Worm (Caenorhabditis elegans) whole organism, late embryonic: ENCODE measurements around the gene Y57G7A.11.

Experiments used
- F13H6.1 ChIP-seq: sonication (generic microtip); optimal IDR thresholded peaks from 2 replicates; lab custom pipeline; 2016; ENCODE audit warnings: missing genetic modification characterization, missing compliant biosample characterization
- K02D7.2 ChIP-seq: sonication (generic microtip); optimal IDR thresholded peaks from 2 replicates; lab custom pipeline; 2017; ENCODE audit warnings: mild to moderate bottlenecking, missing genetic modification characterization, missing compliant biosample characterization
- K09A11.1 ChIP-seq: sonication (generic microtip); optimal IDR thresholded peaks from 2 replicates; lab custom pipeline; 2017; ENCODE audit warnings: antibody characterized with exemption, mild to moderate bottlenecking, missing genetic modification characterization, missing compliant biosample characterization; ENCODE audit not compliant: insufficient read depth
- T23F11.4 ChIP-seq: fragments of 200-800 bp; sonication (Bioruptor generic); optimal IDR thresholded peaks from 2 replicates; lab custom pipeline; 2018; ENCODE audit warnings: mild to moderate bottlenecking, missing genetic modification characterization, missing compliant biosample characterization
- Y22D7AL.16 ChIP-seq: sonication (generic microtip); optimal IDR thresholded peaks from 2 replicates; lab custom pipeline; 2016; ENCODE audit warnings: missing genetic modification characterization, missing compliant biosample characterization
- ahr-1 ChIP-seq: sonication (generic microtip); optimal IDR thresholded peaks from 2 replicates; lab custom pipeline; 2016; ENCODE audit warnings: missing genetic modification characterization, missing compliant biosample characterization
- ama-1 ChIP-seq: fragments of 150-350 bp; optimal IDR thresholded peaks from 2 replicates; lab custom pipeline; 2014
- ceh-14 ChIP-seq: sonication (generic microtip); optimal IDR thresholded peaks from 2 replicates; lab custom pipeline; 2016; ENCODE audit warnings: missing genotype, missing genetic modification characterization, missing compliant biosample characterization
- ceh-18 ChIP-seq: sonication (generic microtip); optimal IDR thresholded peaks from 2 replicates; lab custom pipeline; 2016; ENCODE audit warnings: missing genetic modification characterization, missing compliant biosample characterization
- ceh-2 ChIP-seq: sonication (generic microtip); optimal IDR thresholded peaks from 2 replicates; lab custom pipeline; 2016; ENCODE audit warnings: missing genotype, missing genetic modification characterization, missing compliant biosample characterization
- ceh-22 ChIP-seq: sonication (generic microtip); optimal IDR thresholded peaks from 2 replicates; lab custom pipeline; 2017; ENCODE audit warnings: missing biosample characterization, missing genetic modification characterization
- ceh-24 ChIP-seq: sonication (generic microtip); optimal IDR thresholded peaks from 2 replicates; lab custom pipeline; 2016; ENCODE audit warnings: mild to moderate bottlenecking, missing genetic modification characterization, missing compliant biosample characterization
- ceh-30 ChIP-seq: fragments of 150-350 bp; optimal IDR thresholded peaks from 2 replicates; lab custom pipeline; 2014; ENCODE audit warnings: missing biosample characterization, missing genetic modification characterization
- ceh-34 ChIP-seq: sonication (generic microtip); optimal IDR thresholded peaks from 2 replicates; lab custom pipeline; 2016; ENCODE audit warnings: mild to moderate bottlenecking, missing genetic modification characterization, missing compliant biosample characterization
- ceh-45 ChIP-seq: fragments of 200-800 bp; sonication (Bioruptor generic); IDR thresholded peaks from 2 replicates; pipeline ENCODE4 v1.3.6; 2022; ENCODE audit warnings: missing genetic modification reagents, missing genetic modification characterization, missing compliant biosample characterization
- ceh-48 ChIP-seq: sonication (generic microtip); optimal IDR thresholded peaks from 2 replicates; lab custom pipeline; 2016; ENCODE audit warnings: missing genetic modification characterization, inconsistent platforms, missing compliant biosample characterization
- ceh-6 ChIP-seq: fragments of 200-800 bp; sonication (Bioruptor generic); optimal IDR thresholded peaks from 2 replicates; lab custom pipeline; 2018; ENCODE audit warnings: mild to moderate bottlenecking, missing genetic modification characterization, missing compliant biosample characterization
- dmd-4 ChIP-seq: sonication (generic microtip); optimal IDR thresholded peaks from 2 replicates; lab custom pipeline; 2016; ENCODE audit warnings: borderline replicate concordance, missing genetic modification characterization, missing compliant biosample characterization
- dve-1 ChIP-seq: sonication (generic microtip); optimal IDR thresholded peaks from 2 replicates; lab custom pipeline; 2017; ENCODE audit warnings: antibody characterized with exemption, mild to moderate bottlenecking, missing genetic modification characterization, missing compliant biosample characterization
- elt-2 ChIP-seq: sonication (generic microtip); optimal IDR thresholded peaks from 2 replicates; lab custom pipeline; 2016; ENCODE audit warnings: missing genetic modification reagents, missing genetic modification characterization, missing compliant biosample characterization
- elt-4 ChIP-seq: sonication (generic microtip); optimal IDR thresholded peaks from 2 replicates; lab custom pipeline; 2016; ENCODE audit warnings: missing genetic modification characterization, missing compliant biosample characterization
- eyg-1 ChIP-seq: sonication (generic microtip); optimal IDR thresholded peaks from 2 replicates; lab custom pipeline; 2016; ENCODE audit warnings: missing genotype, missing genetic modification characterization, missing compliant biosample characterization
- fax-1 ChIP-seq: sonication (generic microtip); optimal IDR thresholded peaks from 2 replicates; lab custom pipeline; 2016; ENCODE audit warnings: missing genotype, missing genetic modification characterization, missing compliant biosample characterization
- fkh-10 ChIP-seq: fragments of 150-350 bp; optimal IDR thresholded peaks from 2 replicates; lab custom pipeline; 2014; ENCODE audit warnings: missing biosample characterization, missing genetic modification reagents, missing genetic modification characterization
- fkh-6 ChIP-seq: sonication (generic microtip); optimal IDR thresholded peaks from 2 replicates; lab custom pipeline; 2016; ENCODE audit warnings: missing genetic modification characterization, missing compliant biosample characterization
- gmeb-2 ChIP-seq: sonication (generic microtip); optimal IDR thresholded peaks from 2 replicates; lab custom pipeline; 2016; ENCODE audit warnings: missing genetic modification characterization, inconsistent platforms, missing compliant biosample characterization
- hlh-13 ChIP-seq: fragments of 200-800 bp; sonication (Bioruptor generic); optimal IDR thresholded peaks from 2 replicates; lab custom pipeline; 2018; ENCODE audit warnings: mild to moderate bottlenecking, missing genetic modification characterization, missing compliant biosample characterization
- hlh-30 ChIP-seq: sonication (generic microtip); optimal IDR thresholded peaks from 2 replicates; lab custom pipeline; 2017; ENCODE audit warnings: antibody characterized with exemption, missing genetic modification characterization, missing compliant biosample characterization; ENCODE audit not compliant: insufficient read depth
- hlh-6 ChIP-seq: sonication (generic microtip); optimal IDR thresholded peaks from 2 replicates; lab custom pipeline; 2016; ENCODE audit warnings: missing genotype, missing genetic modification characterization, missing compliant biosample characterization
- madf-2 ChIP-seq: sonication (generic microtip); optimal IDR thresholded peaks from 2 replicates; lab custom pipeline; 2017; ENCODE audit warnings: missing genetic modification characterization, missing compliant biosample characterization
- mec-3 ChIP-seq: sonication (generic microtip); optimal IDR thresholded peaks from 2 replicates; lab custom pipeline; 2016; ENCODE audit warnings: borderline replicate concordance, missing genetic modification characterization, missing compliant biosample characterization
- nfya-1 ChIP-seq: sonication (generic microtip); optimal IDR thresholded peaks from 2 replicates; lab custom pipeline; 2017; ENCODE audit warnings: missing genetic modification characterization, mild to moderate bottlenecking, missing compliant biosample characterization, antibody characterized with exemption, moderate library complexity
- nhr-11 ChIP-seq: fragments of 150-350 bp; optimal IDR thresholded peaks from 2 replicates; lab custom pipeline; 2014; ENCODE audit warnings: missing biosample characterization, missing genetic modification characterization
- nhr-232 ChIP-seq: sonication (generic microtip); optimal IDR thresholded peaks from 2 replicates; lab custom pipeline; 2016; ENCODE audit warnings: missing genetic modification characterization, missing compliant biosample characterization
- npax-4 ChIP-seq: sonication (generic microtip); optimal IDR thresholded peaks from 2 replicates; lab custom pipeline; 2016; ENCODE audit warnings: missing genetic modification characterization, missing compliant biosample characterization
- odd-2 ChIP-seq: sonication (generic microtip); optimal IDR thresholded peaks from 2 replicates; lab custom pipeline; 2017; ENCODE audit warnings: antibody characterized with exemption, mild to moderate bottlenecking, missing genetic modification characterization, missing compliant biosample characterization
- pag-3 ChIP-seq: sonication (generic microtip); optimal IDR thresholded peaks from 2 replicates; lab custom pipeline; 2016; ENCODE audit warnings: missing compliant biosample characterization, missing genetic modification characterization, borderline replicate concordance
- pat-9 ChIP-seq: fragments of 200-800 bp; sonication (Bioruptor generic); optimal IDR thresholded peaks from 2 replicates; lab custom pipeline; 2018; ENCODE audit warnings: mild to moderate bottlenecking, missing genetic modification characterization, moderate library complexity, missing compliant biosample characterization
- pax-1 ChIP-seq: fragments of 150-350 bp; optimal IDR thresholded peaks from 2 replicates; lab custom pipeline; 2014; ENCODE audit warnings: missing biosample characterization, missing genetic modification characterization
- pha-4 ChIP-seq: fragments of 150-350 bp; optimal IDR thresholded peaks from 2 replicates; lab custom pipeline; 2018; ENCODE audit warnings: missing biosample characterization, missing genetic modification reagents, missing genetic modification characterization
- pqm-1 ChIP-seq: sonication (generic microtip); optimal IDR thresholded peaks from 2 replicates; lab custom pipeline; 2016; ENCODE audit warnings: missing genetic modification characterization, missing compliant biosample characterization
- ref-2 ChIP-seq: sonication (generic microtip); optimal IDR thresholded peaks from 2 replicates; lab custom pipeline; 2016; ENCODE audit warnings: missing genetic modification characterization, missing compliant biosample characterization
- rnt-1 ChIP-seq: sonication (generic microtip); optimal IDR thresholded peaks from 2 replicates; lab custom pipeline; 2016; ENCODE audit warnings: missing genetic modification characterization, missing compliant biosample characterization
- sdc-2 ChIP-seq: sonication (generic microtip); optimal IDR thresholded peaks from 2 replicates; lab custom pipeline; 2016; ENCODE audit warnings: missing genotype, missing genetic modification characterization, missing compliant biosample characterization
- sox-2 ChIP-seq: fragments of 200-800 bp; sonication (Bioruptor generic); IDR thresholded peaks from 2 replicates; pipeline ENCODE4 v1.3.6; 2022; ENCODE audit warnings: missing genetic modification reagents, missing genetic modification characterization, missing compliant biosample characterization
- syd-9 ChIP-seq: sonication (generic microtip); optimal IDR thresholded peaks from 2 replicates; lab custom pipeline; 2016; ENCODE audit warnings: mild to moderate bottlenecking, missing genetic modification characterization, moderate library complexity, missing compliant biosample characterization
- tbx-2 ChIP-seq: sonication (generic microtip); optimal IDR thresholded peaks from 2 replicates; lab custom pipeline; 2016; ENCODE audit warnings: missing genetic modification characterization, missing compliant biosample characterization
- tbx-7 ChIP-seq: sonication (generic microtip); optimal IDR thresholded peaks from 2 replicates; lab custom pipeline; 2016; ENCODE audit warnings: missing genotype, missing genetic modification characterization, missing compliant biosample characterization
- ttx-3 ChIP-seq: sonication (generic microtip); optimal IDR thresholded peaks from 2 replicates; lab custom pipeline; 2016; ENCODE audit warnings: missing genetic modification reagents, missing genetic modification characterization, missing compliant biosample characterization
- unc-42 ChIP-seq: sonication (generic microtip); optimal IDR thresholded peaks from 2 replicates; lab custom pipeline; 2016; ENCODE audit warnings: missing genotype, missing genetic modification characterization, missing compliant biosample characterization
- unc-55 ChIP-seq: sonication (generic microtip); optimal IDR thresholded peaks from 2 replicates; lab custom pipeline; 2017; ENCODE audit warnings: missing biosample characterization, missing genetic modification reagents, missing genetic modification characterization
- unc-86 ChIP-seq: sonication (generic microtip); optimal IDR thresholded peaks from 2 replicates; lab custom pipeline; 2016; ENCODE audit warnings: missing genetic modification characterization, missing compliant biosample characterization
- zip-5 ChIP-seq: sonication (generic microtip); optimal IDR thresholded peaks from 2 replicates; lab custom pipeline; 2016; ENCODE audit warnings: missing genetic modification characterization, missing compliant biosample characterization
- ztf-16 ChIP-seq: sonication (generic microtip); optimal IDR thresholded peaks from 2 replicates; lab custom pipeline; 2017; ENCODE audit warnings: missing genetic modification characterization, missing compliant biosample characterization

Y57G7A.11 gene

DNA sequence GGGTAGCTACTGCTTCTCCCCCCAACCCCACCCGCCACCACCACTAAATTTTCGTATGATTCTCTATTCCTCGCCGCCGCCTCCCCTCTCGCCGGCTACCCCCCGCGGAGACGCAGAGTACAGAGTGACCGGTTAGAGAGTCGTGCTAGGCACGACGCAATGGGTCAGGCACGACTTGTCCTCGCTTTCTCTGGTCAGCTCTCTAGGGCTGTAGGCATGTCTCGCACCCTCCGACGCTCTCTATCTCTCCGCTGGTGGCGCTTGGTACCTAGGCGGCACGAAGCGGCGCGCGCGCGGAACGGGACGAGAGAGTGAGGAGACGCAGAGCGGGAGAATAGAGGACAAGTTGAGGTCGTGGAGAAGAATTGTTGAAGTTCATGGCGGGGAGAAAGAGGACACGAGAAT is 29.8 kb downstream of the Y57G7A.11 start:
- TF ChIP-seq mec-3 (tag; lab: Kevin White, UChicago) (no peak), unc-86 (tag; lab: Kevin White, UChicago) (peak; percentile 39), odd-2 (no peak), unc-55 (peak; percentile 88), tbx-7 (tag; lab: Kevin White, UChicago) (peak; percentile 29), K02D7.2 (no peak), ahr-1 (tag; lab: Kevin White, UChicago) (no peak), ceh-30 (tag; lab: Kevin White, UChicago) (no peak), ceh-14 (tag; lab: Kevin White, UChicago) (peak; percentile 49), ceh-22 (tag; lab: Kevin White, UChicago) (peak; percentile 51), pha-4 (tag; lab: Kevin White, UChicago) (no peak), ttx-3 (tag; lab: Kevin White, UChicago) (no peak), ceh-45 (GFP tag; lab: Robert Waterston, UW) (no peak), fkh-10 (GFP tag; lab: Kevin White, UChicago) (no peak), ceh-2 (tag; lab: Kevin White, UChicago) (peak; percentile 67), K09A11.1 (tag; lab: Kevin White, UChicago) (no peak), rnt-1 (peak; percentile 89), eyg-1 (tag; lab: Kevin White, UChicago) (peak; percentile 16), pqm-1 (tag; lab: Kevin White, UChicago) (no peak), elt-4 (tag; lab: Kevin White, UChicago) (no peak), nhr-232 (tag; lab: Kevin White, UChicago) (no peak), fax-1 (tag; lab: Kevin White, UChicago) (peak; percentile 34), pat-9 (tag; lab: Kevin White, UChicago) (no peak), ztf-16 (tag; lab: Kevin White, UChicago) (peak; percentile 6), sdc-2 (tag; lab: Kevin White, UChicago) (peak; percentile 54), pax-1 (no peak), Y22D7AL.16 (tag; lab: Kevin White, UChicago) (no peak), ref-2 (peak; percentile 95), ama-1 (lab: Kevin White, UChicago) (no peak), ceh-6 (GFP tag; lab: Kevin White, UChicago) (peak; percentile 19), dmd-4 (tag; lab: Kevin White, UChicago) (peak; percentile 53), sox-2 (no peak), elt-2 (peak; percentile 61), madf-2 (tag; lab: Kevin White, UChicago) (no peak), F13H6.1 (tag; lab: Kevin White, UChicago) (peak; percentile 99), unc-42 (tag; lab: Kevin White, UChicago) (peak; percentile 35), ceh-24 (tag; lab: Kevin White, UChicago) (no peak), hlh-30 (tag; lab: Kevin White, UChicago) (peak; percentile 86), nfya-1 (peak; percentile 90), fkh-6 (peak; percentile 15), T23F11.4 (peak; percentile 62), hlh-6 (peak; percentile 66), tbx-2 (tag; lab: Kevin White, UChicago) (peak; percentile 86), dve-1 (tag; lab: Kevin White, UChicago) (peak; percentile 64), ceh-48 (tag; lab: Kevin White, UChicago) (no peak), pag-3 (tag; lab: Kevin White, UChicago) (no peak), zip-5 (no peak), nhr-11 (no peak), hlh-13 (GFP tag; lab: Kevin White, UChicago) (no peak), npax-4 (tag; lab: Kevin White, UChicago) (no peak), syd-9 (tag; lab: Kevin White, UChicago) (peak; percentile 18), gmeb-2 (tag; lab: Kevin White, UChicago) (no peak), ceh-18 (peak; percentile 68), ceh-34 (tag; lab: Kevin White, UChicago) (peak; percentile 81)
